Worm (Caenorhabditis elegans): Measurements from ENCODE around the gene srg-31.
A peak's percentile ranks its signal among the peaks of the same experiment; 100 is the strongest.

Gene srg-31

DNA sequence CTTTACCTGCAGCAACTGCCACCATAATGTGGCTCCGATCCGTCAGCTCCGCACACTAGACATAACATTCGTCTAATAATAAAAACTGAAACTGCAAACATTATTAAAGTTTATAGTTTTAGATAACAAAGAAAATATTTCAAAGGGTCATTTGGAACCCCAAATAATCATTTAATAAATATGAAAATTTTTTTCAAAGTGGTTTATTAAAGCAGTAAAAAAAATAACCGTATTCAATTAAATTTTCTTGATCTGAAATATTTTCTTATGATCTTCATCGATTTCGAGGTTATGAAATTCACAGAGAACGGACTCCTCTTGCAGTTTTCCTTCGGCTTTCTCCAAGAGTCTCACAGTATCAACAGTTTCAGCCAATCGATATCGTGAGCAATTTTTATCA is 32.2 kb upstream of the srg-31 start, which contains the start of gene nhr-163:
Gene nhr-163, minus strand, starts transcription at position 101 of the 400 bp plus-strand sequence.
- TF ChIP-seq peb-1 (tag; optimal IDR thresholded peaks at IDR 0.05) (no peak), zag-1 (tag; optimal IDR thresholded peaks at IDR 0.05) (no peak), snpc-4 (tag; optimal IDR thresholded peaks at IDR 0.05) (no peak), unc-55 (GFP tag; optimal IDR thresholded peaks at IDR 0.05) (no peak), crh-2 (tag; optimal IDR thresholded peaks at IDR 0.05) (no peak), nhr-25 (tag; optimal IDR thresholded peaks at IDR 0.05) (no peak), ama-1 (optimal IDR thresholded peaks at IDR 0.05) (no peak), alr-1 (tag; optimal IDR thresholded peaks at IDR 0.05) (no peak)

DNA sequence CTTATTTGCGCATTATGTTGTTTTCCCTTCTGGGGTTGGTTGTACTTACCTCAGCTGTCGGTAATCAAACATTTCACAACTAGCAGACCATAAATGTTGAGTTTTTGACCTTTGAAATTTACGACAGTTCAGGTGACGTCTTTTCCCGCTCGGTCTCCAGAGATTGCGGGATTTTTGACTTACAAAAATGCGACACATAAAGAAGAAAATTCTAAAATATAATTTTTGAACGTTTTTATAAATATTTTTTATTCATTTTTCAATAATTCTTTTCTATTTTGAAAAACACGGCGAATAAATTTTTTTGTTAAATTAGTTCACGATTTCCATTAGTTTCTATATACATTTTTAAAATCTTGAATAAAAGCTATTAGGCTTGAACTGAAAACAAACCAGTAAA is 29.1 kb upstream of the srg-31 start, which contains the start of gene nhr-161:
Gene nhr-161, minus strand, starts transcription at position 101 of the 400 bp plus-strand sequence.
- TF ChIP-seq unc-39 (tag; optimal IDR thresholded peaks at IDR 0.05) (no peak), R02D3.7 (tag; optimal IDR thresholded peaks at IDR 0.05) (no peak), skn-1 (tag; optimal IDR thresholded peaks at IDR 0.05) (no peak), dmd-4 (tag; optimal IDR thresholded peaks at IDR 0.05) (no peak), gmeb-1 (tag; optimal IDR thresholded peaks at IDR 0.05) (no peak), ztf-1 (GFP tag; conservative IDR thresholded peaks at IDR 0.05) (no peak), sem-4 (tag; optimal IDR thresholded peaks at IDR 0.05) (no peak), nhr-21 (tag; optimal IDR thresholded peaks at IDR 0.05) (no peak)

DNA sequence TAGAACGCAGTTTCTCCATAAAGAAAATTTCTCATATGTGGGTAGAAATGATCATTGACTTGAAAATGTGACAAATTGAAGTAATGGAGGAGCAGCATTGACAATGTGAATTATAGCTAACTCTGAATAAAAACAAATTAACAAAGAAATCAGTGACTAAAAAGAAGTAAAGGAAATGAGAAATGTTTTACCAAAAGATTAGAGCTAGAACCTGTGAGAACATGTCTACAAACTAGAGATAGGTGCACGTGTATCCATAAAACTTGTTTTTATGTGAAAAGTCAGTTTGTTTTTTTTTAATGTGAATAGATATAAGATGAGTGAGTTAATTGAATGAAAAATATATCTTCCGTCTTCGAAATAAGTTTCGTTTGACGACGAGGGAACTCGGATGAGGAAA is 25.3 kb upstream of the srg-31 start, which contains the start of gene sre-12:
Gene sre-12, minus strand, starts transcription at position 101 of the 400 bp plus-strand sequence.
- TF ChIP-seq ceh-82 (tag; optimal IDR thresholded peaks at IDR 0.05): no peak
- no peak for TF ChIP-seq mbf-1 (tag; optimal IDR thresholded peaks at IDR 0.05)
- TF ChIP-seq nhr-10 (tag; optimal IDR thresholded peaks at IDR 0.05): no peak
- no peak for TF ChIP-seq lin-11 (tag; optimal IDR thresholded peaks at IDR 0.05)
- no peak for TF ChIP-seq fos-1 (tag; optimal IDR thresholded peaks at IDR 0.05)
- TF ChIP-seq blmp-1 (tag; optimal IDR thresholded peaks at IDR 0.05; ENCODE audit: insufficient read depth): no peak
- no peak for TF ChIP-seq nhr-21 (tag; optimal IDR thresholded peaks at IDR 0.05)

DNA sequence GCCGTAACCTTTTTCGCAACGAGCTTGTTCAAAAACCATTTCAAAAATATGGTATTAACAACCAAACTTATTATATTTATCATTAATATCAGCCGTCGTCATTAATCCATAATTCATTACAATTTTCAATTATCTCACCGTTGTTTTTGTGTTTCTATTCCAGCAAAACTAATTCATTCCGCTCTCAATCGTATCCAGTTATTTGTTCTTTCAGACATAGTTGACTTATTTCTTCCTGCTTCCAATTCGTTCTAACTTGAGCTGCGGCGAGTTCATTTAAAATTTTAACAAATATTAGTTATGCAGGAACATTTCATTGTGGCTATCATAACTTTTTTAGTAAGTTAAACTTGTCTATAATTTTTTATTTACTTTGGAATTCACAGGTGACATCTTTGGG is 22.4 kb upstream of the srg-31 start, which contains the start of gene srx-16:
Gene srx-16, plus strand, starts transcription at position 301 of the 400 bp plus-strand sequence.
- TF ChIP-seq egl-27 (tag; optimal IDR thresholded peaks at IDR 0.05): no peak

DNA sequence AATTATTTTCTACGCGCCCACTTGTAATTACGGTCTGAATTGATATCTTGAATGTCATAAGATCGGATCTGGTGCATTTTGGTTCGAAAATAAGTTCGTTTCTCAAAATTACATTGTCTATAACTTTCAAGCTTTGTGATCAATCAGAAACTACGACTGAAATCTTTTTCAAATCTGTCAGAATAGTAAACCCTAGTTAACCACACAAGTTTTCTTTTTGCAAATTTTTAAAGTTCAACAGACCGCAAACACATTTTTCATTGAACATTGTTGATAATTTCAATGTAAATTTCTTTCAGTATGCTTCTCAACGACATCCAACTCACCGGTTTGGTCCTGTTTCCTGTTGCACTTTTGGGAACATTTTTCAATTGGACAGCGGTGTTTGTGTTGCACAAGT is 17.9 kb upstream of the srg-31 start, which contains the start of gene srx-59:
Gene srx-59, plus strand, starts transcription at position 301 of the 400 bp plus-strand sequence.
- TF ChIP-seq ceh-16 (tag; optimal IDR thresholded peaks at IDR 0.05): no peak
- TF ChIP-seq alr-1 (tag; optimal IDR thresholded peaks at IDR 0.05): no peak
- TF ChIP-seq zag-1 (tag; optimal IDR thresholded peaks at IDR 0.05): no peak

DNA sequence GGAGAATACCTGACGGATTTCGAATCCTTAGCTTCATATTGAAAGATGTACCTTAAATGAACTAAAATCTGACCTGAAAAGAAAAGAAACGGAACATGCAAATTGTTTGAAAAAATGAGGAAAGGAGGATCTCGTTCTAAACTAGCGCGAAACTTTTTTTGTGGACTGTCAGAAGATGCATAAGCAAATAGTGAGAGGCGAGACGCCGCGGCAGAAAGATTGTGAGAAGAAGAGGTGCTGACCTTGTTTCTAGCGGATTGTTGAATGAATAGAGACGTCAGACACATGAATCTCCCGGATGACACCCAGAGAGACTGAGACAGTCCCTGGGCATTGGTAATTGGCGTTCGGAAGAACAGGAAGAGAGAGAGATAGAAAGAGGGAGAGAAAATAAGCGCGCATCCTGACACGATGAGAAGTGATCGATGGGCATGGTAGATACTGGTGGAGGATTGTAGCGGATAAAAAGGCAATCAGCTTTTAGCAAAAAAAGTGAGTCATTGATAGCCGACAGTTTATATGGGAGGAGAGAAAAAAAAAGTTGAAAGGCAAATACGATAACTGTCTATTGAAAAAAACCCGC is 16.3 kb upstream of the srg-31 start, which contains the start of gene ptr-15:
Gene ptr-15, minus strand, starts transcription at position 51 of the 583 bp plus-strand sequence.
- TF ChIP-seq F13H6.1 (tag; optimal IDR thresholded peaks at IDR 0.05) (no peak), nhr-21 (tag; optimal IDR thresholded peaks at IDR 0.05) (peak; percentile 24), nhr-25 (tag; optimal IDR thresholded peaks at IDR 0.05) (no peak), peb-1 (tag; optimal IDR thresholded peaks at IDR 0.05) (peak; percentile 30), fos-1 (tag; optimal IDR thresholded peaks at IDR 0.05) (peak; percentile 10)

DNA sequence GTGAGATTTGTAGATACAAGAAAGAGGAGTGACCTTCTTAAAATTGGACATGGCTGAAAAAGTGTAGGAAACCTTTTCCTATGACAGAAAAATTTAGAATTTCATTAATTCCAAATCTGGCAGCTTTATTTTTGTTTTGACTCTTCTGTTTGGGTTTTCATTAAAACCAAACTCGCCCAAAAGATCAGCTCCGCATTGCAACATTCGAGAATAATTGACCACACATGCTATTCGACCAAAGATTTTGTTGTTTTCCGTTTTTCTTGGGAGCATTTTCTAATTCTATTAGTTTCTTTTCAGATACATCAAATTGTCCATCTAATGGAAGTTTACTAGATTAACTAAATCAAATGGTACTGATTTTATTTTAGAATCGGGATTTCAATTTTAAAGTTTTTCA is 2.5 kb upstream of the srg-31 start, which contains the start of gene mec-1:
Gene mec-1, plus strand, starts transcription at position 301 of the 400 bp plus-strand sequence.
- TF ChIP-seq nhr-25 (tag; optimal IDR thresholded peaks at IDR 0.05): no peak
- no peak for TF ChIP-seq lin-11 (tag; optimal IDR thresholded peaks at IDR 0.05)
- no peak for TF ChIP-seq nhr-11 (tag; optimal IDR thresholded peaks at IDR 0.05)
- TF ChIP-seq crh-2 (tag; optimal IDR thresholded peaks at IDR 0.05): no peak
- no peak for TF ChIP-seq nhr-21 (tag; optimal IDR thresholded peaks at IDR 0.05)
- no peak for TF ChIP-seq nhr-77 (tag; optimal IDR thresholded peaks at IDR 0.05)
- no peak for TF ChIP-seq ztf-1 (GFP tag; conservative IDR thresholded peaks at IDR 0.05)
- no peak for TF ChIP-seq snpc-4 (tag; optimal IDR thresholded peaks at IDR 0.05)
- TF ChIP-seq peb-1 (tag; optimal IDR thresholded peaks at IDR 0.05): no peak
- TF ChIP-seq unc-39 (tag; optimal IDR thresholded peaks at IDR 0.05): no peak
- TF ChIP-seq nhr-10 (tag; optimal IDR thresholded peaks at IDR 0.05): no peak
- TF ChIP-seq ztf-11 (tag; optimal IDR thresholded peaks at IDR 0.05): no peak
- TF ChIP-seq ZK546.5 (tag; optimal IDR thresholded peaks at IDR 0.05): no peak
- no peak for TF ChIP-seq F13H6.1 (tag; optimal IDR thresholded peaks at IDR 0.05)
- no peak for TF ChIP-seq elt-1 (tag; optimal IDR thresholded peaks at IDR 0.05)
